Worm (Caenorhabditis elegans): ENCODE results near the gene fbxa-76.
"Not testable (repeated sequence)": the region's sequence is repeated elsewhere in the genome, so short reads cannot be mapped to it uniquely, and the experiment has no call there.

ce11 chrIII:1258358-1258757 is 9.4 kb upstream of the fbxa-76 start, which contains the start of gene fbxa-78:
- not testable (repeated sequence) for TF ChIP-seq C34B4.2 (tag; optimal IDR thresholded peaks at IDR 0.05); pqm-1 (tag; optimal IDR thresholded peaks at IDR 0.05); tbx-2 (tag; optimal IDR thresholded peaks at IDR 0.05); zip-4 (GFP tag; optimal IDR thresholded peaks at IDR 0.05); F16B12.6 (tag; optimal IDR thresholded peaks at IDR 0.05); nhr-12 (tag; optimal IDR thresholded peaks at IDR 0.05); nhr-77 (tag; optimal IDR thresholded peaks at IDR 0.05); skn-1 (tag; optimal IDR thresholded peaks at IDR 0.05); fkh-10 (GFP tag; optimal IDR thresholded peaks at IDR 0.05)

Measured in whole organism, L1 larva.